Worm (Caenorhabditis elegans) whole organism, young adult: ENCODE results near the gene atn-1.
A peak's percentile ranks its signal among the peaks of the same experiment; 100 is the strongest.

Experiments used
- F22D6.2 ChIP-seq: sonication (generic microtip); optimal IDR thresholded peaks from 2 replicates; lab custom pipeline; 2016; ENCODE audit warnings: mild to moderate bottlenecking, missing genetic modification characterization, missing compliant biosample characterization
- F23B12.7 ChIP-seq: sonication (generic microtip); optimal IDR thresholded peaks from 2 replicates; lab custom pipeline; 2017; ENCODE audit warnings: missing genetic modification characterization, mild to moderate bottlenecking, missing compliant biosample characterization, antibody characterized with exemption, moderate library complexity; ENCODE audit not compliant: insufficient read depth
- F39B2.1 ChIP-seq: fragments of 200-800 bp; sonication (Bioruptor generic); IDR thresholded peaks from 2 replicates; pipeline ENCODE4 v1.3.6; 2022; ENCODE audit warnings: missing genetic modification reagents, missing genetic modification characterization, missing compliant biosample characterization
- K11D2.4 ChIP-seq: fragments of 200-800 bp; sonication (Bioruptor generic); IDR thresholded peaks from 2 replicates; pipeline ENCODE4 v1.3.6; 2022; ENCODE audit warnings: missing genetic modification reagents, missing genetic modification characterization, missing compliant biosample characterization
- Y53G8AR.9 ChIP-seq: fragments of 200-800 bp; sonication (Bioruptor generic); conservative IDR thresholded peaks from 2 replicates; pipeline ENCODE4 v1.3.6; 2022; ENCODE audit warnings: missing genetic modification reagents, missing genetic modification characterization, missing compliant biosample characterization
- Y56A3A.18 ChIP-seq: fragments of 200-800 bp; sonication (Bioruptor generic); IDR thresholded peaks from 2 replicates; pipeline ENCODE4 v1.3.6; 2022; ENCODE audit warnings: missing genetic modification reagents, missing genetic modification characterization, missing compliant biosample characterization
- ZK185.1 ChIP-seq: sonication (generic microtip); optimal IDR thresholded peaks from 2 replicates; lab custom pipeline; 2016; ENCODE audit warnings: mild to moderate bottlenecking, missing genetic modification characterization, missing compliant biosample characterization; ENCODE audit not compliant: poor library complexity, severe bottlenecking
- akir-1 ChIP-seq: fragments of 200-800 bp; sonication (Bioruptor generic); optimal IDR thresholded peaks from 2 replicates; lab custom pipeline; 2018; ENCODE audit warnings: mild to moderate bottlenecking, missing genetic modification characterization, moderate library complexity, missing compliant biosample characterization
- attf-3 ChIP-seq: fragments of 200-800 bp; sonication (Bioruptor generic); conservative IDR thresholded peaks from 2 replicates; pipeline ENCODE4 v1.3.6; 2022; ENCODE audit warnings: missing genetic modification reagents, missing genetic modification characterization, missing compliant biosample characterization
- attf-5 ChIP-seq: fragments of 200-800 bp; sonication (Bioruptor generic); optimal IDR thresholded peaks from 2 replicates; lab custom pipeline; 2018; ENCODE audit warnings: mild to moderate bottlenecking, missing genetic modification characterization, missing compliant biosample characterization
- attf-6 ChIP-seq: fragments of 200-800 bp; sonication (Bioruptor generic); IDR thresholded peaks from 2 replicates; pipeline ENCODE4 v1.3.6; 2022; ENCODE audit warnings: missing genetic modification reagents, missing genetic modification characterization, missing compliant biosample characterization
- bed-2 ChIP-seq: fragments of 200-800 bp; sonication (Bioruptor generic); IDR thresholded peaks from 2 replicates; pipeline ENCODE4 v1.3.6; 2022; ENCODE audit warnings: missing genetic modification reagents, missing genetic modification characterization, missing compliant biosample characterization
- cebp-1 ChIP-seq, 2 experiments: fragments of 200-800 bp in 1 of 2; sonication (Bioruptor generic) in 1 of 2; sonication (generic microtip) in 1 of 2; IDR thresholded peaks in 1 of 2; optimal IDR thresholded peaks in 1 of 2; 2 replicates each; pipeline versions ENCODE4 v1.3.6 to Lab custom; 2017 to 2022; ENCODE audit warnings: missing compliant biosample characterization in 2 of 2, missing genetic modification characterization in 2 of 2, mild to moderate bottlenecking in 1 of 2, missing genetic modification reagents in 1 of 2, moderate library complexity in 1 of 2
- ceh-79 ChIP-seq: sonication (generic microtip); optimal IDR thresholded peaks from 2 replicates; lab custom pipeline; 2017; ENCODE audit warnings: mild to moderate bottlenecking, missing genetic modification characterization, missing compliant biosample characterization
- egrh-3 ChIP-seq: fragments of 200-800 bp; sonication (Bioruptor generic); IDR thresholded peaks from 2 replicates; pipeline ENCODE4 v1.3.6; 2022; ENCODE audit warnings: missing genetic modification reagents, missing genetic modification characterization, missing compliant biosample characterization
- hmg-1.2 ChIP-seq: fragments of 200-800 bp; sonication (Bioruptor generic); IDR thresholded peaks from 2 replicates; pipeline ENCODE4 v1.3.6; 2022; ENCODE audit warnings: missing genetic modification reagents, missing genetic modification characterization, missing compliant biosample characterization
- let-607 ChIP-seq, 2 experiments: fragments of 200-800 bp in 1 of 2; sonication (Bioruptor generic) in 1 of 2; sonication (generic microtip) in 1 of 2; optimal IDR thresholded peaks; 2 replicates each; lab custom pipeline; 2016 to 2018; ENCODE audit warnings: mild to moderate bottlenecking in 2 of 2, missing compliant biosample characterization in 2 of 2, missing genetic modification characterization in 2 of 2, moderate library complexity in 2 of 2, missing genotype in 1 of 2
- lin-35 ChIP-seq, 3 experiments: fragments of 150-350 bp in 2 of 3; sonication (generic microtip) in 1 of 3; optimal IDR thresholded peaks; 2 replicates each; lab custom pipeline; 2014 to 2018; ENCODE audit warnings: missing biosample characterization in 3 of 3, missing genetic modification characterization in 3 of 3, missing genetic modification reagents in 3 of 3
- lin-40 ChIP-seq: sonication (generic microtip); optimal IDR thresholded peaks from 2 replicates; lab custom pipeline; 2016; ENCODE audit warnings: missing genetic modification characterization, mild to moderate bottlenecking, missing compliant biosample characterization, missing genotype, missing genetic modification reagents
- lin-54 ChIP-seq: fragments of 200-800 bp; sonication (Bioruptor generic); optimal IDR thresholded peaks from 2 replicates; lab custom pipeline; 2018; ENCODE audit warnings: mild to moderate bottlenecking, missing genetic modification characterization, missing compliant biosample characterization
- lsl-1 ChIP-seq: fragments of 200-800 bp; sonication (Bioruptor generic); optimal IDR thresholded peaks from 2 replicates; lab custom pipeline; 2018; ENCODE audit warnings: mild to moderate bottlenecking, missing genetic modification characterization, moderate library complexity, missing compliant biosample characterization
- lsy-27 ChIP-seq: sonication (generic microtip); optimal IDR thresholded peaks from 2 replicates; lab custom pipeline; 2017; ENCODE audit warnings: missing genetic modification characterization, mild to moderate bottlenecking, missing compliant biosample characterization, antibody characterized with exemption, missing genotype, borderline replicate concordance; ENCODE audit not compliant: insufficient read depth
- mcd-1 ChIP-seq: fragments of 200-800 bp; sonication (Bioruptor generic); IDR thresholded peaks from 2 replicates; pipeline ENCODE4 v1.3.6; 2022; ENCODE audit warnings: missing genetic modification reagents, missing genetic modification characterization, missing compliant biosample characterization
- nfya-2 ChIP-seq: fragments of 200-800 bp; sonication (Bioruptor generic); IDR thresholded peaks from 2 replicates; pipeline ENCODE4 v1.3.6; 2022; ENCODE audit warnings: missing genetic modification reagents, missing genetic modification characterization, missing compliant biosample characterization
- pbrm-1 ChIP-seq: fragments of 200-800 bp; sonication (Bioruptor generic); IDR thresholded peaks from 2 replicates; pipeline ENCODE4 v1.3.6; 2022; ENCODE audit warnings: missing genetic modification reagents, missing genetic modification characterization, missing compliant biosample characterization
- pha-4 ChIP-seq: fragments of 150-350 bp; sonication (generic microtip); optimal IDR thresholded peaks from 2 replicates; lab custom pipeline; 2014; ENCODE audit warnings: missing biosample characterization, missing genetic modification reagents, missing genetic modification characterization
- rcor-1 ChIP-seq: fragments of 200-800 bp; sonication (Bioruptor generic); IDR thresholded peaks from 2 replicates; pipeline ENCODE4 v1.3.6; 2022; ENCODE audit warnings: missing genetic modification reagents, missing genetic modification characterization, missing compliant biosample characterization
- snpc-1.1 ChIP-seq: sonication (generic microtip); optimal IDR thresholded peaks from 2 replicates; lab custom pipeline; 2017; ENCODE audit warnings: missing genetic modification characterization, mild to moderate bottlenecking, missing compliant biosample characterization, antibody characterized with exemption, moderate library complexity, missing genotype, missing genetic modification reagents; ENCODE audit not compliant: insufficient read depth
- snpc-1.3 ChIP-seq: sonication (generic microtip); optimal IDR thresholded peaks from 2 replicates; lab custom pipeline; 2017; ENCODE audit warnings: missing genetic modification characterization, mild to moderate bottlenecking, missing compliant biosample characterization, antibody characterized with exemption, moderate library complexity, missing genotype, missing genetic modification reagents; ENCODE audit not compliant: insufficient read depth
- snpc-4 ChIP-seq, 5 experiments: fragments of 150-350 bp in 1 of 5; sonication (generic microtip) in 4 of 5; optimal IDR thresholded peaks; 2 replicates each; lab custom pipeline; 2014 to 2018; ENCODE audit warnings: missing genetic modification characterization in 5 of 5, missing biosample characterization in 3 of 5, antibody characterized with exemption in 2 of 5, mild to moderate bottlenecking in 2 of 5, missing compliant biosample characterization in 2 of 5, missing genotype in 2 of 5, moderate library complexity in 2 of 5, missing genetic modification reagents in 1 of 5
- sptf-2 ChIP-seq: fragments of 200-800 bp; sonication (Bioruptor generic); optimal IDR thresholded peaks from 2 replicates; lab custom pipeline; 2018; ENCODE audit warnings: mild to moderate bottlenecking, missing genetic modification characterization, missing compliant biosample characterization
- tbp1 ChIP-seq: fragments of 200-800 bp; sonication (Bioruptor generic); optimal IDR thresholded peaks from 2 replicates; lab custom pipeline; 2018; ENCODE audit warnings: mild to moderate bottlenecking, missing genetic modification characterization, missing compliant biosample characterization
- tbx-9 ChIP-seq: sonication (generic microtip); optimal IDR thresholded peaks from 2 replicates; lab custom pipeline; 2016; ENCODE audit warnings: borderline replicate concordance, missing genetic modification characterization, inconsistent platforms, missing compliant biosample characterization
- unc-62 ChIP-seq: fragments of 150-350 bp; optimal IDR thresholded peaks from 2 replicates; lab custom pipeline; 2014; ENCODE audit warnings: missing biosample characterization, missing genetic modification reagents, missing genetic modification characterization
- ztf-18 ChIP-seq: sonication (generic microtip); optimal IDR thresholded peaks from 2 replicates; lab custom pipeline; 2016; ENCODE audit warnings: missing genotype, mild to moderate bottlenecking, missing genetic modification characterization, missing compliant biosample characterization

Gene atn-1

DNA sequence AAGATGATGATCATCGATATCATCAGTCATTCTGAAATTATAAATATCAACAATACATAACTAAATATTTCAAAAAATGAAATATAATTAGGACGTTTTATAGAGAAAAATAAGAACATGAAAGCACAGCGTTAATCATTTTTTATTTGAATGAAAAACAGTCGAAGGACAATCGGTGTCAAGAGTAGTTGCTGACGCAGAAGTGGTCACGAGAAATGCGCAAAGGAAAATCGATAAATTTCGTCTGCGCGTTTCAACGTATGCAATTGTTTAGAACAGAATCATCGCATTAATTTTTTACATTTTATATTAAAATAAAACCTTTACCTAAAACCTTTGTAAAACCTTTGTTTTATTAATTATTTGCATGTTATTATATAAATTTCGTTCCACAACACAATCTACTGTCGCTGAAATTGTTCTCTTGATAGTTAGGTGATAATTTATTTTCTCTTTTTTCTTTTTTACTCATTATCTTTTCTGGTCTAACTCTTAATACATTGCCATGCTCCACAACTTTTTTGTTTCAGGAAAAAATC lies 19.6 kb downstream of the atn-1 start, which contains the start of the genes W04D2.4 and rbm-25:
W04D2.4 (minus strand) TSS at position 31 of the 539 bp plus-strand sequence.
rbm-25 (plus strand) TSS at position 489 of the 539 bp plus-strand sequence.
- 0 out of 2 replicates have a peak, but pooled peaks have one; percentile 53 for TF ChIP-seq Y53G8AR.9 (GFP tag; lab: Robert Waterston, UW)
- no peak for TF ChIP-seq K11D2.4 (GFP tag; lab: Robert Waterston, UW)
- TF ChIP-seq rcor-1: 0 out of 2 replicates have a peak, but pooled peaks have one; percentile 25
- no peak for TF ChIP-seq Y56A3A.18
- TF ChIP-seq attf-5 (GFP tag; lab: Kevin White, UChicago): peak; percentile 52
- TF ChIP-seq attf-3 (GFP tag; lab: Robert Waterston, UW): peak; percentile 55
- peak; percentile 2 for TF ChIP-seq akir-1 (GFP tag; lab: Kevin White, UChicago)
- no peak for TF ChIP-seq snpc-1.1 (tag; lab: Kevin White, UChicago)
- TF ChIP-seq cebp-1 (GFP tag; IDR thresholded peaks at IDR 0.05; lab: Robert Waterston, UW): no peak
- TF ChIP-seq cebp-1 (tag; optimal IDR thresholded peaks at IDR 0.05; lab: Kevin White, UChicago): peak; percentile 67
- TF ChIP-seq sptf-2 (GFP tag; lab: Kevin White, UChicago): no peak
- TF ChIP-seq ztf-18 (tag; lab: Kevin White, UChicago): peak; percentile 94
- peak; percentile 24 for TF ChIP-seq tbp1 (GFP tag; lab: Kevin White, UChicago)
- peak; percentile 63; the same call in 1 of the 2 replicates for TF ChIP-seq pbrm-1 (GFP tag; lab: Robert Waterston, UW)
- TF ChIP-seq bed-2 (GFP tag; lab: Robert Waterston, UW): no peak
- TF ChIP-seq tbx-9 (tag; lab: Kevin White, UChicago): no peak
- peak; percentile 1 for TF ChIP-seq lsl-1
- peak in 1 of 2 experiments; percentile 9 for TF ChIP-seq let-607 (tag; optimal IDR thresholded peaks at IDR 0.05; lab: Kevin White, UChicago)
- TF ChIP-seq mcd-1 (GFP tag; lab: Robert Waterston, UW): peak; percentile 71
- peak in 1 of 3 experiments; percentile 67 for TF ChIP-seq lin-35 (GFP tag; optimal IDR thresholded peaks at IDR 0.05; lab: Kevin White, UChicago)
- TF ChIP-seq nfya-2 (GFP tag; lab: Robert Waterston, UW): no peak
- TF ChIP-seq hmg-1.2 (GFP tag; lab: Robert Waterston, UW): peak; percentile 16; the same call in 1 of the 2 replicates
- peak; percentile 42 for TF ChIP-seq ZK185.1 (tag; lab: Kevin White, UChicago)
- no peak for TF ChIP-seq unc-62 (GFP tag; lab: Kevin White, UChicago)
- TF ChIP-seq lin-40 (tag; lab: Kevin White, UChicago): peak; percentile 83
- TF ChIP-seq snpc-4 (GFP tag; optimal IDR thresholded peaks at IDR 0.05; lab: Kevin White, UChicago): peak; percentile 1
- TF ChIP-seq snpc-4 (tag; optimal IDR thresholded peaks at IDR 0.05; lab: Kevin White, UChicago): peak in 3 of 4 experiments; percentile 80 to 81 (median 80)
- TF ChIP-seq ceh-79: no peak
- TF ChIP-seq attf-6 (GFP tag; lab: Robert Waterston, UW): no peak
- TF ChIP-seq lin-54 (GFP tag; lab: Kevin White, UChicago): peak; percentile 38
- TF ChIP-seq F23B12.7 (tag; lab: Kevin White, UChicago): peak; percentile 9

DNA sequence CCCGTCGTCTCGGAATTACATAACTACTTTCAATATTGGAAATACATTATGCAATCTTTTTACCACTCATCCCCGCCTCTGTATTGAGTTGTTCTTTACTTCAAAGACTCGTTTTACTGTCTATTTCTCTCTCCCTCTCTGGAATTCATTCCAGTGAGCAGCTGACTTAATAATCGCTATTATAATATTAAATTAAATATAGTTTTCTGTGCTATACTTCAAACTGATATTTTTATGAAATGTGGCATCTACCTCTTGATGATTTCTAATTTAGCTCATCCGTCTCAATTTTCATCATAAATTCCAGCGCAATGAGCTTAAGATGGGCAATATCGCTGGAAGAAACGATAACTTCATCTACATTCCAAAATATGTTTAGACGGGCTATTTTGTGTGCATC lies 25.3 kb downstream of the atn-1 start, which contains the start of gene T28H10.1:
T28H10.1 (plus strand) TSS at position 301 of the 400 bp plus-strand sequence.
- no peak for TF ChIP-seq lsy-27
- TF ChIP-seq Y56A3A.18: no peak
- no peak for TF ChIP-seq snpc-1.3
- no peak for TF ChIP-seq egrh-3 (GFP tag; lab: Robert Waterston, UW)
- no peak for TF ChIP-seq F22D6.2
- no peak for TF ChIP-seq F39B2.1 (GFP tag; lab: Robert Waterston, UW)
- no peak for TF ChIP-seq pha-4 (tag; lab: Kevin White, UChicago)
